Worm (Caenorhabditis elegans) whole organism, L3 larva: ENCODE measurements around the gene K08B12.1.

Source experiments
- ceh-16 ChIP-seq: sonication (generic microtip); optimal IDR thresholded peaks from 2 replicates; lab custom pipeline; 2017; ENCODE audit warnings: missing biosample characterization, missing genetic modification characterization
- elt-1 ChIP-seq: fragments of 150-350 bp; optimal IDR thresholded peaks from 2 replicates; lab custom pipeline; 2014; ENCODE audit warnings: missing biosample characterization, missing genetic modification characterization
- lin-39 ChIP-seq: fragments of 150-350 bp; optimal IDR thresholded peaks from 2 replicates; lab custom pipeline; 2018; ENCODE audit warnings: missing biosample characterization, missing genetic modification reagents, missing genetic modification characterization
- nhr-23 ChIP-seq: fragments of 150-350 bp; optimal IDR thresholded peaks from 2 replicates; lab custom pipeline; 2014; ENCODE audit warnings: missing biosample characterization, missing genetic modification reagents, missing genetic modification characterization

DNA sequence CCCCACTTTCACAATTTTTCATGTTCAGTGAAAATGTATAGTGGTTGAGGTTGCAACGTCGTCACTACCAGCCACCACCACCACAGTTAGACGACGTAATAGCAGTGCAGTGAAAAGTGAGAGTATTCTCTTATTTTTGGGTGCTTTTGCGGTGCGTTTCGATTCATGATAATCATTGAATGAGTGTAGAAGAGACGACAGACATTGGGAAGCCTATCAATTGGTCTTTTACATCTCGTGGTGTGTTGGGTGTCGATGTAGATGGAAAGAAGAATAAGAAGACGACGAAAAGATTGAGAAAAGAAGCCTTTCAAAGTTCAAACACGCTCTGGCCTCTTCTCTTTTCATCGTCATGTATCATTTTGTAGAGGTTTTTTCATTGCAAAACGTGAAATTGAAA, 19.3 kb upstream of the K08B12.1 start:
- TF ChIP-seq nhr-23 (tag; lab: Kevin White, UChicago) (peak; percentile 72), lin-39 (tag; lab: Kevin White, UChicago) (no peak), elt-1 (tag; lab: Kevin White, UChicago) (no peak), ceh-16 (tag; lab: Kevin White, UChicago) (no peak)
